Worm (Caenorhabditis elegans) whole organism, L1 larva: ENCODE measurements around the gene C35B1.9.
A peak's percentile ranks its signal among the peaks of the same experiment; 100 is the strongest.

Experiments
- F16B12.6 ChIP-seq: fragments of 150-350 bp; optimal IDR thresholded peaks from 2 replicates; lab custom pipeline; 2014; ENCODE audit warnings: missing biosample characterization, missing genetic modification characterization
- alr-1 ChIP-seq: fragments of 200-800 bp; sonication (Bioruptor generic); optimal IDR thresholded peaks from 2 replicates; lab custom pipeline; 2018; ENCODE audit warnings: borderline replicate concordance, mild to moderate bottlenecking, missing genetic modification characterization, missing compliant biosample characterization
- aly-2 ChIP-seq: fragments of 150-350 bp; optimal IDR thresholded peaks from 2 replicates; lab custom pipeline; 2014; ENCODE audit warnings: missing biosample characterization, missing genetic modification characterization
- ama-1 ChIP-seq: fragments of 150-350 bp; optimal IDR thresholded peaks from 2 replicates; lab custom pipeline; 2014
- blmp-1 ChIP-seq: fragments of 150-350 bp; optimal IDR thresholded peaks from 2 replicates; lab custom pipeline; 2014; ENCODE audit warnings: missing biosample characterization, missing genetic modification characterization
- ceh-8 ChIP-seq: fragments of 200-800 bp; sonication (Bioruptor generic); optimal IDR thresholded peaks from 2 replicates; lab custom pipeline; 2018; ENCODE audit warnings: mild to moderate bottlenecking, missing genetic modification characterization, moderate library complexity, missing compliant biosample characterization
- ceh-82 ChIP-seq, 3 experiments: fragments of 150-350 bp in 1 of 3; sonication (generic microtip) in 2 of 3; optimal IDR thresholded peaks; 2 replicates each; lab custom pipeline; 2014 to 2017; ENCODE audit warnings: missing biosample characterization in 3 of 3, missing genetic modification characterization in 3 of 3
- ceh-90 ChIP-seq: sonication (generic microtip); optimal IDR thresholded peaks from 2 replicates; lab custom pipeline; 2016; ENCODE audit warnings: missing genetic modification characterization, missing compliant biosample characterization
- efl-1 ChIP-seq, 4 experiments: fragments of 150-350 bp; optimal IDR thresholded peaks in 3 of 4; peaks in 1 of 4; 1 replicate in 1 of 4; 2 replicates in 3 of 4; lab custom pipeline; 2014; ENCODE audit warnings: missing biosample characterization in 2 of 4, missing genetic modification characterization in 2 of 4, missing genetic modification reagents in 2 of 4
- ets-5 ChIP-seq: fragments of 200-800 bp; sonication (Bioruptor generic); IDR thresholded peaks from 2 replicates; pipeline ENCODE4 v1.3.6; 2022; ENCODE audit warnings: missing genetic modification characterization, missing compliant biosample characterization
- fkh-8 ChIP-seq: sonication (generic microtip); optimal IDR thresholded peaks from 2 replicates; lab custom pipeline; 2016; ENCODE audit warnings: mild to moderate bottlenecking, missing genetic modification characterization, missing compliant biosample characterization
- grh-1 ChIP-seq: fragments of 200-800 bp; sonication (Bioruptor generic); IDR thresholded peaks from 2 replicates; pipeline ENCODE4 v1.3.6; 2022; ENCODE audit warnings: missing genetic modification reagents, missing genetic modification characterization, missing compliant biosample characterization
- hlh-17 ChIP-seq: fragments of 200-800 bp; sonication (Bioruptor generic); optimal IDR thresholded peaks from 2 replicates; lab custom pipeline; 2018; ENCODE audit warnings: missing genetic modification characterization, mild to moderate bottlenecking, missing compliant biosample characterization, moderate library complexity, borderline replicate concordance
- hlh-4 ChIP-seq: sonication (generic microtip); optimal IDR thresholded peaks from 2 replicates; lab custom pipeline; 2016; ENCODE audit warnings: mild to moderate bottlenecking, missing genetic modification characterization, missing compliant biosample characterization
- jun-1 ChIP-seq: fragments of 150-350 bp; optimal IDR thresholded peaks from 2 replicates; lab custom pipeline; 2014; ENCODE audit warnings: missing biosample characterization, missing genetic modification reagents, missing genetic modification characterization
- lin-13 ChIP-seq: fragments of 150-350 bp; optimal IDR thresholded peaks from 2 replicates; lab custom pipeline; 2014; ENCODE audit warnings: missing biosample characterization, missing genetic modification reagents, missing genetic modification characterization
- lsy-2 ChIP-seq, 2 experiments: fragments of 150-350 bp; optimal IDR thresholded peaks; 2 replicates each; lab custom pipeline; 2014; ENCODE audit warnings: missing biosample characterization in 2 of 2, missing genetic modification characterization in 2 of 2
- mdl-1 ChIP-seq, 2 experiments: fragments of 150-350 bp; optimal IDR thresholded peaks; 2 replicates each; lab custom pipeline; 2014 to 2017; ENCODE audit warnings: missing biosample characterization in 2 of 2, missing genetic modification characterization in 2 of 2, inconsistent platforms in 1 of 2
- nhr-20 ChIP-seq: sonication (generic microtip); optimal IDR thresholded peaks from 2 replicates; lab custom pipeline; 2016; ENCODE audit warnings: mild to moderate bottlenecking, missing genetic modification characterization, missing compliant biosample characterization
- nhr-28 ChIP-seq: fragments of 150-350 bp; optimal IDR thresholded peaks from 2 replicates; lab custom pipeline; 2014; ENCODE audit warnings: missing biosample characterization, missing genetic modification characterization
- nhr-47 ChIP-seq: sonication (generic microtip); optimal IDR thresholded peaks from 2 replicates; lab custom pipeline; 2016; ENCODE audit warnings: mild to moderate bottlenecking, missing genetic modification characterization, moderate library complexity, missing compliant biosample characterization
- nhr-76 ChIP-seq: sonication (generic microtip); optimal IDR thresholded peaks from 2 replicates; lab custom pipeline; 2017; ENCODE audit warnings: missing biosample characterization, missing genetic modification characterization
- nhr-85 ChIP-seq: sonication (generic microtip); peaks from one replicate; lab custom pipeline; 2016; ENCODE audit warnings: missing genetic modification characterization, inconsistent platforms, missing compliant biosample characterization
- rnt-1 ChIP-seq: sonication (generic microtip); optimal IDR thresholded peaks from 2 replicates; lab custom pipeline; 2016; ENCODE audit warnings: mild to moderate bottlenecking, missing genetic modification characterization, moderate library complexity, missing compliant biosample characterization
- snpc-4 ChIP-seq: fragments of 150-350 bp; optimal IDR thresholded peaks from 2 replicates; lab custom pipeline; 2014; ENCODE audit warnings: missing biosample characterization, missing genetic modification characterization
- sox-4 ChIP-seq: sonication (generic microtip); optimal IDR thresholded peaks from 2 replicates; lab custom pipeline; 2016; ENCODE audit warnings: missing genetic modification characterization, missing compliant biosample characterization
- sptf-1 ChIP-seq: fragments of 150-350 bp; optimal IDR thresholded peaks from 2 replicates; lab custom pipeline; 2014; ENCODE audit warnings: missing biosample characterization, missing genetic modification characterization
- sup-37 ChIP-seq: fragments of 200-800 bp; sonication (Bioruptor generic); optimal IDR thresholded peaks from 2 replicates; lab custom pipeline; 2018; ENCODE audit warnings: mild to moderate bottlenecking, missing genetic modification characterization, missing compliant biosample characterization
- ztf-11 ChIP-seq, 2 experiments: sonication (generic microtip); optimal IDR thresholded peaks; 2 replicates each; lab custom pipeline; 2016 to 2017; ENCODE audit warnings: missing genetic modification characterization in 2 of 2, missing biosample characterization in 1 of 2, missing compliant biosample characterization in 1 of 2

The C35B1.9 gene

DNA sequence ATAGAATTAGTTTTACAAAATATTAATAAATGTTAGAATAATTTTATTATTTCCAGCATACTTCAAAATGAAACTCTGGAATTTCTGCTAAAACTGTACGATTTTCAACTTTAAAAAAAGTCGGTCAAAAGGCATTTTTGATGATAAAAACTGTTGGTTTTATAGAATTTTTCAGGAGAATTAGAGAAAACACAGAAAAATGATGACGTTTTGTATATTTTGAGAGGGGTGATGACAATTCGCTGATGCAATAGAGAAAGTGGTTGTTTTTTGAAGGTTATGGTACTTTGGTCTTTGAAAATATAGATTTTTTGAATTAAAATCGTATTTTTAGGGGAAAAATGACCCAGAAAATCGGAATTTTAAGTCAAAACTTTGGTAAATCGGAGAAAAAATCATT, 4.3 kb upstream of the C35B1.9 start (continued):
- no peak for TF ChIP-seq mdl-1 (tag; optimal IDR thresholded peaks at IDR 0.05; lab: Kevin White, UChicago)
- peak; percentile 8 for TF ChIP-seq blmp-1 (tag; lab: Kevin White, UChicago)
- peak; percentile 83 for TF ChIP-seq nhr-85
- TF ChIP-seq rnt-1 = no peak

ce11 chrIV:4084109-4084508, 3.4 kb upstream of the C35B1.9 start, which contains the start of gene C35B1.5:
Gene C35B1.5, minus strand, starts transcription at chrIV:4084209.
- TF ChIP-seq nhr-76 (tag; lab: Kevin White, UChicago) (no peak), ztf-11 (tag; optimal IDR thresholded peaks at IDR 0.05; lab: Kevin White, UChicago) (no peak), fkh-8 (tag; lab: Kevin White, UChicago) (no peak)
- TF ChIP-seq, all 84 proteins: peak for 0

DNA sequence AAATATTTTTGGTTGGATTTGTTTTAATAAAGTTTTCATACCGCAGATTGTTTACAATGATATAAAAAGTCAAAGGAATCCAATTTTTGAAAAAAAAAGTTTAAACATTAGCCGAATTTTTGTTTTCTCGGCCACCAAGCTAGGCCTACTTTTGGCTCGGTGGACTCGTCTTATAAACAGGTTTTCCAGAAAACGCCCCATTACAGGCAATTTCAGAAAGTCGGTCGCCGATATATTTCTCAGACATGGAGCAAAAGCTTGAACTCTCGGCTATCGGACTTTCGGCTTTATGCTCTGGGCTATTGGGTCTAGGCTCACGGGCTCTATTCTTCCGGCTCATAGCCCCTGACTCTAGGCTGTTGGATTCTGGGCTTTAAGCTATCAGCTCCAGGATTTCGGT, 2.3 kb upstream of the C35B1.9 start:
- TF ChIP-seq alr-1 (tag; lab: Kevin White, UChicago) = no peak
- TF ChIP-seq sox-4 (tag; lab: Kevin White, UChicago) = no peak
- TF ChIP-seq hlh-4 = no peak
- no peak for TF ChIP-seq F16B12.6 (tag; lab: Kevin White, UChicago)
- no peak for TF ChIP-seq nhr-28
- TF ChIP-seq ama-1 (lab: Kevin White, UChicago) = no peak
- TF ChIP-seq snpc-4 = no peak
- TF ChIP-seq ceh-90 (tag; lab: Kevin White, UChicago) = no peak
- no peak for TF ChIP-seq fkh-8 (tag; lab: Kevin White, UChicago)
- no peak for TF ChIP-seq aly-2
- TF ChIP-seq lsy-2 (tag; optimal IDR thresholded peaks at IDR 0.05; lab: Kevin White, UChicago) = no peak
- no peak for TF ChIP-seq sptf-1 (tag; lab: Kevin White, UChicago)
- TF ChIP-seq ets-5 (GFP tag; lab: Robert Waterston, UW) = no peak
- TF ChIP-seq hlh-17 = no peak
- no peak for TF ChIP-seq nhr-47

DNA sequence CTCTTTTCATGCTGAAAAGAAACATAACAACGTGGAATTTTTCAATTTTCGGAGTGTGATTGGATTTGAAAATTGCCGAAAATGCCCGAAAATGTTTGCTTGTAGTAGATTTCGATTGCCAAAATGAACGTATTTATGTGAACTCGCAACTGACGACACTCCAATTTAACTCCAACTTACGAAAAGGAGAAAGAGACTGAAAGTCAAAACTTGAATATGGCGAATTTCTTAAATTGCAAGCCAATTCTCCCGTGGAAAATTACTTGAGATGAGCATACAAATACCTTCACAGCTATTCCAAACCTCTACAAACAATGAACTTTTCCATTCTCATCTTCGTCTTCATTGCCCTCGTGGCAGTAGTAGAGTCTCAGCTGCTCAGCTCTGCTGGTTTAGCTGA, 1.9 kb upstream of the C35B1.9 start:
- TF ChIP-seq grh-1 (GFP tag; lab: Robert Waterston, UW) = no peak

DNA sequence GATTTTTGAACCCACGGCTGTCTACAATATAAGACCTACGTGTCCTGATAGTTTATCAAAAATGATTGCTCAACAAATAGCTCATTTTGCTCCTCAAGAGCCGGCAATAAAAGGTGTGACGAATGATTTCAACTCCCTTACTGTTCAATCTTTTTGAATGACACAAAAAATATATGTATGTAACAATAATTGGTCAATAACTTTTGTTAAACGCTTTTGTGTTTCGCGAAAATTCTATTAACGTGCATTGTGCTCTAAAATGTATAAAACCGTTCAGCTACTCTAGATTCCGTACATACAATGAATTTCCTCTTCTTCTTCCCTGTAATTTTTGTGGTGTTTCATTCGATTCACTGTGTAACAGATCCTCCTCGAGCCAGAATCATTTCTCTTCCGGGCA, 1.2 kb downstream of the C35B1.9 start, which contains the start of gene C35B1.4:
Gene C35B1.4 (plus strand): TSS at position 301 of the 400 bp plus-strand sequence.
- TF ChIP-seq nhr-20 (tag; lab: Kevin White, UChicago) = no peak
- no peak for TF ChIP-seq ceh-82 (tag; optimal IDR thresholded peaks at IDR 0.05; lab: Kevin White, UChicago)
- TF ChIP-seq lin-13 = no peak

DNA sequence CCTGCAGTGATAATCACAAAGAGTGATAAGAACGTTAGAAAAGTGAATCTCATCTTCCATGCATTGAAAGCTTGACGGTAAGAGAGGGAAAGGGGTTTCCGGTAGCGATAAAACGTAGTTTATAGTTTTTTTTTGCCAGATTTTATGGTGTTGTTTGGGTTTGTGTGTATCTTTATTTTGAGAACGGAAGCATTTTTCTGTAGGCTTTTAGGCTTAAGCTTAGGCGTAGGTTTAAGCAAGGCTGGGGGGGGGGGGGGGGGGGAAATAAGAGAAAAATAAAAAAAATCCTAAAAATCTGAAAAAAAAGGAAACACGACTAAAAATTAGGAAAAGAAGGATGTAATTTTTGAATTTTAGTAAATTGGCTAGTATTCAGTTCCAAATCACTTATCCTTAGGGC, 1.8 kb downstream of the C35B1.9 start, which contains the start of gene C35B1.8:
Gene C35B1.8 (minus strand): TSS at position 101 of the 400 bp plus-strand sequence.
- no peak for TF ChIP-seq nhr-85
- TF ChIP-seq lin-13 = no peak
- no peak for TF ChIP-seq rnt-1
- no peak for TF ChIP-seq ceh-8
- TF ChIP-seq jun-1 (tag; lab: Kevin White, UChicago) = no peak
- TF ChIP-seq sup-37 = no peak
- TF ChIP-seq fkh-8 (tag; lab: Kevin White, UChicago) = no peak

- TF ChIP-seq ceh-8 (peak; percentile 44), nhr-85 (no peak), efl-1 (optimal IDR thresholded peaks at IDR 0.05; lab: Kevin White, UChicago) (no peak), efl-1 (GFP tag; optimal IDR thresholded peaks at IDR 0.05 in 1 of 2; lab: Kevin White, UChicago) (peak in 1 of 2 experiments; percentile 15)
These were observed 4.0 kb downstream of the C35B1.9 start for ce11 chrIV:4076690-4077295.
